Fruit fly (Drosophila melanogaster) whole organism, embryonic: ENCODE data around the gene TH1.

Source experiments
- Atf-2 ChIP-seq: fragments of 200-800 bp; sonication (Bioruptor generic); optimal IDR thresholded peaks from 2 replicates; lab custom pipeline; 2016; ENCODE audit warnings: missing biosample characterization, missing genetic modification characterization
- B-H2 ChIP-seq: fragments of 200-800 bp; sonication (Bioruptor generic); optimal IDR thresholded peaks from 2 replicates; lab custom pipeline; 2018; ENCODE audit warnings: missing biosample characterization, mild to moderate bottlenecking, missing genetic modification characterization
- BEAF-32 ChIP-seq: fragments of 200-800 bp; sonication (Bioruptor generic); optimal IDR thresholded peaks from 3 replicates; lab custom pipeline; 2017; ENCODE audit warnings: missing biosample characterization, missing genetic modification characterization, mild to moderate bottlenecking, moderate library complexity, missing genetic modification reagents
- CG10565 ChIP-seq: fragments of 200-800 bp; sonication (Bioruptor generic); optimal IDR thresholded peaks from 3 replicates; lab custom pipeline; 2016; ENCODE audit warnings: missing biosample characterization, mild to moderate bottlenecking, missing genetic modification characterization
- CG11456 ChIP-seq: fragments of 200-800 bp; sonication (Bioruptor generic); IDR thresholded peaks from 3 replicates; pipeline ENCODE4 v1.3.6; 2022; ENCODE audit warnings: missing biosample characterization, missing genetic modification characterization
- CG11504 ChIP-seq: fragments of 200-800 bp; sonication (Bioruptor generic); optimal IDR thresholded peaks from 3 replicates; lab custom pipeline; 2019; ENCODE audit warnings: missing biosample characterization, mild to moderate bottlenecking, missing genetic modification characterization, moderate library complexity
- CG12744 ChIP-seq: fragments of 200-800 bp; sonication (Bioruptor generic); optimal IDR thresholded peaks from 2 replicates; lab custom pipeline; 2016; ENCODE audit warnings: missing biosample characterization, missing genetic modification characterization
- CG12942 ChIP-seq: fragments of 200-800 bp; sonication (Bioruptor generic); optimal IDR thresholded peaks from 3 replicates; lab custom pipeline; 2016; ENCODE audit warnings: missing biosample characterization, missing genetic modification characterization
- CG14860 ChIP-seq: fragments of 200-800 bp; sonication (Bioruptor generic); IDR thresholded peaks from 3 replicates; pipeline ENCODE4 v1.3.6; 2022; ENCODE audit warnings: missing biosample characterization, missing genetic modification characterization; ENCODE audit not compliant: partially characterized antibody
- CG15479 ChIP-seq: fragments of 200-800 bp; sonication (Bioruptor generic); optimal IDR thresholded peaks from 3 replicates; lab custom pipeline; 2019; ENCODE audit warnings: missing biosample characterization, mild to moderate bottlenecking, missing genetic modification characterization, moderate library complexity
- CG16813 ChIP-seq: fragments of 200-800 bp; sonication (Bioruptor generic); IDR thresholded peaks from 3 replicates; pipeline ENCODE4 v1.3.6; 2022; ENCODE audit warnings: missing biosample characterization, missing genetic modification characterization; ENCODE audit not compliant: partially characterized antibody
- CG30431 ChIP-seq: fragments of 200-800 bp; sonication (Bioruptor generic); optimal IDR thresholded peaks from 2 replicates; lab custom pipeline; 2017; ENCODE audit warnings: missing biosample characterization, missing genetic modification characterization
- CG31441 ChIP-seq: fragments of 200-800 bp; sonication (Bioruptor generic); IDR thresholded peaks from 2 replicates; pipeline ENCODE4 v1.3.6; 2022; ENCODE audit warnings: missing biosample characterization, missing genetic modification characterization
- CG42726 ChIP-seq: fragments of 200-800 bp; sonication (Bioruptor generic); IDR thresholded peaks from 2 replicates; pipeline ENCODE4 v1.3.6; 2022; ENCODE audit warnings: missing biosample characterization, missing genetic modification characterization; ENCODE audit not compliant: partially characterized antibody
- CG4360 ChIP-seq: fragments of 200-800 bp; sonication (Bioruptor generic); IDR thresholded peaks from 2 replicates; pipeline ENCODE4 v1.3.6; 2022; ENCODE audit warnings: missing biosample characterization, missing genetic modification characterization
- CG43689 ChIP-seq: fragments of 200-800 bp; sonication (Bioruptor generic); IDR thresholded peaks from 2 replicates; pipeline ENCODE4 v1.3.6; 2022; ENCODE audit warnings: missing biosample characterization, missing genetic modification characterization
- CG6813 ChIP-seq: fragments of 200-800 bp; sonication (Bioruptor generic); optimal IDR thresholded peaks from 2 replicates; lab custom pipeline; 2017; ENCODE audit warnings: missing biosample characterization, missing genetic modification characterization, mild to moderate bottlenecking, moderate library complexity, missing genetic modification reagents
- CG9437 ChIP-seq: fragments of 200-800 bp; sonication (Bioruptor generic); optimal IDR thresholded peaks from 2 replicates; lab custom pipeline; 2018; ENCODE audit warnings: missing biosample characterization, mild to moderate bottlenecking, missing genetic modification characterization
- Camta ChIP-seq: fragments of 200-800 bp; sonication (Bioruptor generic); optimal IDR thresholded peaks from 2 replicates; lab custom pipeline; 2016; ENCODE audit warnings: missing biosample characterization, missing genetic modification characterization
- CoRest ChIP-seq: fragments of 200-800 bp; sonication (Bioruptor generic); optimal IDR thresholded peaks from 3 replicates; lab custom pipeline; 2018; ENCODE audit warnings: missing biosample characterization, mild to moderate bottlenecking, missing genetic modification characterization, moderate library complexity
- Elba2 ChIP-seq: fragments of 200-800 bp; sonication (Bioruptor generic); optimal IDR thresholded peaks from 3 replicates; lab custom pipeline; 2016; ENCODE audit warnings: missing biosample characterization, missing genetic modification characterization
- Hsf ChIP-seq: fragments of 200-800 bp; sonication (Bioruptor generic); optimal IDR thresholded peaks from 3 replicates; lab custom pipeline; 2016; ENCODE audit warnings: missing biosample characterization, missing genetic modification characterization
- Myb ChIP-seq: fragments of 200-800 bp; sonication (Bioruptor generic); optimal IDR thresholded peaks from 2 replicates; lab custom pipeline; 2016; ENCODE audit warnings: missing biosample characterization, missing genetic modification characterization
- Oaz ChIP-seq: fragments of 200-800 bp; sonication (Bioruptor generic); IDR thresholded peaks from 2 replicates; pipeline ENCODE4 v1.3.6; 2022; ENCODE audit warnings: missing biosample characterization, missing genetic modification characterization
- Pdp1 ChIP-seq, 2 experiments: fragments of 200-800 bp; sonication (Bioruptor generic); optimal IDR thresholded peaks; 3 replicates each; lab custom pipeline; 2016; ENCODE audit warnings: missing biosample characterization in 2 of 2, missing genetic modification characterization in 2 of 2, mild to moderate bottlenecking in 1 of 2, moderate library complexity in 1 of 2
- Side ChIP-seq: fragments of 200-800 bp; sonication (Bioruptor generic); optimal IDR thresholded peaks from 2 replicates; lab custom pipeline; 2016; ENCODE audit warnings: missing biosample characterization, missing genetic modification characterization
- bigmax ChIP-seq: fragments of 200-800 bp; sonication (Bioruptor generic); optimal IDR thresholded peaks from 2 replicates; lab custom pipeline; 2018; ENCODE audit warnings: missing biosample characterization, mild to moderate bottlenecking, missing genetic modification characterization
- br ChIP-seq: fragments of >200 bp; optimal IDR thresholded peaks from 2 replicates; lab custom pipeline; 2017
- corto ChIP-seq: fragments of 200-800 bp; sonication (Bioruptor generic); optimal IDR thresholded peaks from 2 replicates; lab custom pipeline; 2016; ENCODE audit warnings: missing biosample characterization, mild to moderate bottlenecking, missing genetic modification characterization, moderate library complexity
- dimm ChIP-seq: fragments of 200-800 bp; sonication (Bioruptor generic); IDR thresholded peaks from 2 replicates; pipeline ENCODE4 v1.3.6; 2022; ENCODE audit warnings: missing biosample characterization, missing genetic modification characterization
- dm ChIP-seq: fragments of 200-800 bp; sonication (Bioruptor generic); optimal IDR thresholded peaks from 3 replicates; lab custom pipeline; 2016; ENCODE audit warnings: missing biosample characterization, missing genetic modification characterization
- dmrt99B ChIP-seq: fragments of 200-800 bp; sonication (Bioruptor generic); optimal IDR thresholded peaks from 2 replicates; lab custom pipeline; 2018; ENCODE audit warnings: missing biosample characterization, mild to moderate bottlenecking, missing genetic modification characterization, moderate library complexity
- ems ChIP-seq: fragments of 200-800 bp; sonication (Bioruptor generic); optimal IDR thresholded peaks from 3 replicates; lab custom pipeline; 2016; ENCODE audit warnings: missing biosample characterization, missing genetic modification characterization
- esg ChIP-seq: fragments of 200-800 bp; sonication (Bioruptor generic); conservative IDR thresholded peaks from 2 replicates; pipeline ENCODE4 v1.3.6; 2022; ENCODE audit warnings: missing biosample characterization, missing genetic modification characterization
- her ChIP-seq: fragments of 200-800 bp; sonication (Bioruptor generic); optimal IDR thresholded peaks from 2 replicates; lab custom pipeline; 2016; ENCODE audit warnings: missing biosample characterization, missing genetic modification characterization
- klu ChIP-seq: fragments of 200-800 bp; sonication (Bioruptor generic); IDR thresholded peaks from 2 replicates; pipeline ENCODE4 v1.3.6; 2022; ENCODE audit warnings: missing biosample characterization, missing genetic modification characterization
- lab ChIP-seq: fragments of 200-800 bp; sonication (Bioruptor generic); optimal IDR thresholded peaks from 3 replicates; lab custom pipeline; 2017; ENCODE audit warnings: missing biosample characterization, missing genetic modification characterization, mild to moderate bottlenecking, moderate library complexity, missing genetic modification reagents
- lmd ChIP-seq: fragments of 200-800 bp; sonication (Bioruptor generic); IDR thresholded peaks from 2 replicates; pipeline ENCODE4 v1.3.6; 2022; ENCODE audit warnings: missing biosample characterization, missing genetic modification characterization
- nom ChIP-seq: fragments of 200-800 bp; sonication (Bioruptor generic); optimal IDR thresholded peaks from 2 replicates; lab custom pipeline; 2017; ENCODE audit warnings: missing biosample characterization, missing genetic modification characterization, mild to moderate bottlenecking, moderate library complexity, missing genetic modification reagents
- oc ChIP-seq: fragments of 200-800 bp; sonication (Bioruptor generic); optimal IDR thresholded peaks from 2 replicates; lab custom pipeline; 2018; ENCODE audit warnings: missing biosample characterization, mild to moderate bottlenecking, missing genetic modification characterization, moderate library complexity
- pnt ChIP-seq: fragments of 200-800 bp; sonication (Bioruptor generic); optimal IDR thresholded peaks from 3 replicates; lab custom pipeline; 2016; ENCODE audit warnings: missing biosample characterization, missing genetic modification characterization
- prd ChIP-seq, 3 experiments: fragments of >200 bp in 2 of 3; fragments of 200-800 bp in 1 of 3; sonication (Bioruptor generic) in 1 of 3; optimal IDR thresholded peaks in 2 of 3; IDR thresholded peaks in 1 of 3; 2 replicates in 2 of 3; 3 replicates in 1 of 3; pipeline versions ENCODE4 v1.3.6 to Lab custom; 2017 to 2022; ENCODE audit warnings: missing biosample characterization in 1 of 3, missing genetic modification characterization in 1 of 3
- row ChIP-seq: fragments of 200-800 bp; sonication (Bioruptor generic); IDR thresholded peaks from 3 replicates; pipeline ENCODE4 v1.3.6; 2022; ENCODE audit warnings: missing biosample characterization, missing genetic modification characterization
- slbo ChIP-seq: fragments of 200-800 bp; sonication (Bioruptor generic); IDR thresholded peaks from 2 replicates; pipeline ENCODE4 v1.3.6; 2022; ENCODE audit warnings: missing biosample characterization, missing genetic modification characterization
- sob ChIP-seq: fragments of 200-800 bp; sonication (Bioruptor generic); IDR thresholded peaks from 2 replicates; pipeline ENCODE4 v1.3.6; 2022; ENCODE audit warnings: missing biosample characterization, missing genetic modification characterization
- ssp ChIP-seq: fragments of 200-800 bp; sonication (Bioruptor generic); IDR thresholded peaks from 2 replicates; pipeline ENCODE4 v1.3.6; 2022; ENCODE audit warnings: missing biosample characterization, missing genetic modification characterization
- sug ChIP-seq: fragments of 200-800 bp; optimal IDR thresholded peaks from 2 replicates; lab custom pipeline; 2019; ENCODE audit warnings: missing biosample characterization, mild to moderate bottlenecking, missing genetic modification characterization, moderate library complexity
- tna ChIP-seq: fragments of 200-800 bp; sonication (Bioruptor generic); IDR thresholded peaks from 2 replicates; pipeline ENCODE4 v1.3.6; 2022; ENCODE audit warnings: missing biosample characterization, missing genetic modification characterization; ENCODE audit not compliant: partially characterized antibody
- trh ChIP-seq: fragments of 200-800 bp; sonication (Bioruptor generic); optimal IDR thresholded peaks from 2 replicates; lab custom pipeline; 2016; ENCODE audit warnings: missing biosample characterization, missing genetic modification characterization
- zf30C ChIP-seq: fragments of 200-800 bp; sonication (Bioruptor generic); optimal IDR thresholded peaks from 3 replicates; lab custom pipeline; 2018; ENCODE audit warnings: missing biosample characterization, mild to moderate bottlenecking, missing genetic modification characterization

The TH1 gene

dm6 chrX:16391397-16391796, at the start of gene TH1, which contains the start of gene mei-41 (continued):
- TF ChIP-seq nom (GFP tag; lab: Kevin White, UChicago) (no peak), sug (tag; lab: Kevin White, UChicago) (no peak), Elba2 (GFP tag; lab: Kevin White, UChicago) (no peak), bigmax (GFP tag; lab: Kevin White, UChicago) (peak; percentile 13), CG16813 (GFP tag; lab: Robert Waterston, UW) (peak; percentile 37; the same call in 2 of the 3 replicates), CG6813 (peak; percentile 52), B-H2 (GFP tag; lab: Kevin White, UChicago) (no peak), sob (GFP tag; lab: Robert Waterston, UW) (peak; percentile 97), tna (GFP tag; lab: Robert Waterston, UW) (no peak), Camta (peak; percentile 41), Hsf (peak; percentile 58), CG12744 (no peak), oc (tag; lab: Kevin White, UChicago) (peak; percentile 80), CG11456 (GFP tag; lab: Robert Waterston, UW) (peak; percentile 95), row (GFP tag; lab: Robert Waterston, UW) (peak; percentile 98), BEAF-32 (GFP tag; lab: Kevin White, UChicago) (peak; percentile 63), CG30431 (GFP tag; lab: Kevin White, UChicago) (peak; percentile 88), ssp (peak; percentile 99), pnt (GFP tag; lab: Kevin White, UChicago) (peak; percentile 55), CG42726 (no peak), br (no peak), CG11504 (tag; lab: Kevin White, UChicago) (no peak), zf30C (no peak), ems (peak; percentile 59), dm (GFP tag; lab: Kevin White, UChicago) (peak; percentile 46), esg (peak; percentile 95), CG43689 (GFP tag; lab: Robert Waterston, UW) (peak; percentile 78), CG4360 (peak; percentile 72), Oaz (peak; percentile 81), her (peak; percentile 7), Atf-2 (GFP tag; lab: Kevin White, UChicago) (peak; percentile 19), CoRest (peak; percentile 96), corto (GFP tag; lab: Kevin White, UChicago) (no peak), Side (no peak), prd (optimal IDR thresholded peaks at IDR 0.05; lab: Kevin White, UChicago) (no peak), prd (GFP tag; IDR thresholded peaks at IDR 0.05; lab: Robert Waterston, UW) (peak; percentile 98), CG10565 (GFP tag; lab: Kevin White, UChicago) (no peak), klu (peak; percentile 91), trh (GFP tag; lab: Kevin White, UChicago) (peak; percentile 72), dimm (GFP tag; lab: Robert Waterston, UW) (peak; percentile 65; the same call in 1 of the 2 replicates), lmd (GFP tag; lab: Robert Waterston, UW) (peak; percentile 96), CG14860 (0 out of 3 replicates have a peak, but pooled peaks have one; percentile 21), CG9437 (GFP tag; lab: Kevin White, UChicago) (peak; percentile 80), CG31441 (GFP tag; lab: Robert Waterston, UW) (no peak; the same call in none of the 2 replicates), dmrt99B (tag; lab: Kevin White, UChicago) (peak; percentile 93), Myb (GFP tag; lab: Kevin White, UChicago) (peak; percentile 12), lab (GFP tag; lab: Kevin White, UChicago) (no peak), Pdp1 (GFP tag; optimal IDR thresholded peaks at IDR 0.05; lab: Kevin White, UChicago) (peak in 1 of 2 experiments; percentile 67), CG12942 (GFP tag; lab: Kevin White, UChicago) (peak; percentile 82), CG15479 (GFP tag; lab: Kevin White, UChicago) (no peak), slbo (GFP tag; lab: Robert Waterston, UW) (peak; percentile 97)
